Worm (Caenorhabditis elegans): ENCODE measurements around the gene clec-156.

Gene clec-156

DNA sequence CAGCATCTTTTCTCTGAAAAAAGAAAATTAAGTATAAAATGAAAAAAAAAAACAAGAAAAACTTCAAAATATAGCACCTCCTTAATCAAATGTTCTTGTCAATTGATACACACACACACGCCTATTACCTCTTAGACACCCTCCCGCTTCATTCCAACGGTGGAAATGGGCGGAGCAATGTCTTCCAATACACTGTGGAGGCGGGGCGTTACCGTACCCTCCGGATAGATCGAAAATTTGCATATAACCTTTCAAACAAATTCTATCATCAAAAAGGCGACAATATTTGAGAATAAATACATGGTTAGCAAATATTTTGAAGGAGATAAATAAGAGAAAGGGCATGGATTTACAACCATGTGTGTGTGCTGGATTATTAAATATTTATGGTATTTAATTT lies 34.0 kb downstream of the clec-156 start:
- no peak for TF ChIP-seq unc-62 (GFP tag; optimal IDR thresholded peaks at IDR 0.05)

DNA sequence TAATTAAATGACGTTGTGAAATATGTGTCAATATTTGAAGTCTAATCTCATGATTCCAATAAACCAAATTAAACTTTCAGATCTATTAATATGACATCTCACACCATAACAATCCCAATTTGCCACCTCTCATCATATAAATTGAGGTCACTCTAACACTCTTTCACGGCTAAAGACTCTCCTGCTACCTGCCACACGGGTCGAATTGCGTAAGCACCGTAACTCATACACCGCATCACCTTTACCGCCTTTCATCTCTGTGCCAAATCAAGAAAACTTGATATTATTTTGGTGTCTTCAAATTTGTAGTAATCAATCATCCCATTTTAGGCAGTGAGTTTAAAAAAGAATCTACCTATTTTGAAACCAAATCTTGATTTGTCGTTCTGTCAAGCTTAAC lies 35.7 kb downstream of the clec-156 start:
- TF ChIP-seq unc-62 (GFP tag; optimal IDR thresholded peaks at IDR 0.05): no peak

DNA sequence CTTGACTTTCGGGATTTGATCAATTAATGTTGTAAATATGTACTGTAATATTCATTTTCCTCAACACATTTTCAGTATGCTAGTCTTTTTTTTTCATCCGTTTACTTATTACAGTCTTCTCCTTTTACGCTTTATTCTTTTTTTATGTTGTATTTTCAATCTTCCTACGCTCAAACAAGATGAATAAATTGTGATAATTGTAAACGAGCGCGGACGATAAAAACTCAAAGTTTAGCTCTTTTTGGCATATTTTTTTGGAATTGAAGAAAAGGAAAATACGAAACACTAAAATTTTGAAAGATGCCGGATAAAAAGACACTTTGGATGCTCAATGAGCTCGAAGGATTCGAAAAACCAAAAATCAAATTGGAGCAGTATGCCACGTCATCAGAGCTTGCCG lies 39.4 kb downstream of the clec-156 start, which contains the start of gene metl-5:
TSS of gene metl-5 (plus strand) at position 301 of the 400 bp plus-strand sequence.
- TF ChIP-seq unc-62 (GFP tag; optimal IDR thresholded peaks at IDR 0.05): no peak

DNA sequence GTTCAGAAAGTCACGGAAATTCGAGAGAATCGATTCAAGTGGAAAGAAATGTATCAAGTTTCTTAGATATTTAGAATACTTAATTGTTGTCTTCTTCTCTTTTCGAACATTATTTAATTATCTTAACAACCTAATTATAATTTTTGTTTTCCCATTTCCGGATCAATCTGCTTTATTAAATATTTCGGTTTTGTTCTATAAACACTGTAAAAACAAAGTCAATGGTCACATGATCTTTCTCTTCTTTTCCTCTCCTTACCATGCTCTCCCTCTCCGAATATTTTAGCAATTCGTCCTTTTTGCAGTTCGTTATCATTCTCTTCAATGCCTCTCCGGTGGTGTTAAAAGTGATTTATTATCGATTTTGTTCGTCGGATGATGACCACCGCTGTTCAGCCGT lies 45.5 kb downstream of the clec-156 start, which contains the start of gene tag-325:
TSS of gene tag-325 (plus strand) at position 301 of the 400 bp plus-strand sequence.
- TF ChIP-seq unc-62 (GFP tag; optimal IDR thresholded peaks at IDR 0.05): no peak

DNA sequence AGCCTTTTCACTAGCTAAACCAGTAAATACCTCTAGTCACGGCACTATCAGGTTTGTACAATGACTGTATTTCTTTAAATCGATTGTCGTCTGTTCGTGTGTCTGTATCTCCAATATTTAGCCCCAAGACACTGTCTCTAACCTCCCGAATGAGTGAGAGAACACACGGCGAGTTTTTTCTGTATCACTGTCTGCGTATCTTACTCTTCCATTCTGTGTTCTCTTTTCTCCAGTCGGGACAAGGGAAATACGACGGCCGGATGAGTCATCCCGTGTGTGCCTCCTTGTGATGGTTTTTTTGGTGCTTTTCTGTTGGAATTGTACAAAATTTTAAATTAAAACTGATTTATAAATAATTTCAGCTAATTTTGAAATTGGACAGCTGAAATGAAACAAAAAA lies 46.0 kb downstream of the clec-156 start:
- no peak for TF ChIP-seq unc-62 (GFP tag; optimal IDR thresholded peaks at IDR 0.05)

DNA sequence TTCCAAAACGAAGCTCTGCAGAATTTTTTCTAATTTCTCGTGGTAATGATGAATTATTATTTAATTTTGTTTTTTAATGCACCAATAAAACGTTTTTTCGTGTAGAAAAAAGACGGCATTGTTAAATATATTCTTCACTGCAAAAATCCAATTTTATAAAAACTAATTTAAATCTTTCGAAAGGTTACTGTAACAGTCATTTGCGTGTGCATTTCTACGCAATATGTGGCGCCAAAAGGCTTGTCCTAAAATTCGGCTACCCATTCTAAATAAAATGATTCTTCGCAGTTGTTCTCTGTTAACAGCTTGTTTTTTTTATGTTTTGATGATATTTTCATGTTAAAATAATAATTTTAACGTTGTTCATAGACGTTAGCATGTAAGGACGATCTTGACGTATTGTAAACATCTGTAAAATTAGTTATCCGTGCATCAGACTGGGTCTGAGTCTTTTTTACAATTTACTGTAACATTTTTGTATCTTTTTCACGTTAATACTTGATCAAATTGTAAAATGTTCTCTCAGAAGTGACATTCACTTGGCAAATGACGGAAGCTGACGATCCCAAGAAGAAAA lies 49.4 kb downstream of the clec-156 start, which contains the start of gene mip-1:
TSS of gene mip-1 (plus strand) at position 527 of the 577 bp plus-strand sequence.
- no peak for TF ChIP-seq unc-62 (GFP tag; optimal IDR thresholded peaks at IDR 0.05)

Measured in whole organism, dauer.